Worm (Caenorhabditis elegans) whole organism, young adult: Measurements from ENCODE around the gene C28H8.8.

Source experiments
- B0019.2 ChIP-seq: fragments of 200-800 bp; sonication (Bioruptor generic); conservative IDR thresholded peaks from 2 replicates; pipeline ENCODE4 v1.3.6; 2022; ENCODE audit warnings: missing genetic modification reagents, missing genetic modification characterization, missing compliant biosample characterization
- C17E4.6 ChIP-seq: fragments of 200-800 bp; sonication (Bioruptor generic); IDR thresholded peaks from 2 replicates; pipeline ENCODE4 v1.3.6; 2022; ENCODE audit warnings: missing genetic modification reagents, missing genetic modification characterization, missing compliant biosample characterization
- F22D6.2 ChIP-seq: sonication (generic microtip); optimal IDR thresholded peaks from 2 replicates; lab custom pipeline; 2016; ENCODE audit warnings: mild to moderate bottlenecking, missing genetic modification characterization, missing compliant biosample characterization
- F23B12.7 ChIP-seq: sonication (generic microtip); optimal IDR thresholded peaks from 2 replicates; lab custom pipeline; 2017; ENCODE audit warnings: missing genetic modification characterization, mild to moderate bottlenecking, missing compliant biosample characterization, antibody characterized with exemption, moderate library complexity; ENCODE audit not compliant: insufficient read depth
- F37B4.10 ChIP-seq: fragments of 200-800 bp; sonication (Bioruptor generic); IDR thresholded peaks from 2 replicates; pipeline ENCODE4 v1.3.6; 2022; ENCODE audit warnings: missing genetic modification characterization, missing compliant biosample characterization
- F49E8.2 ChIP-seq: sonication (generic microtip); optimal IDR thresholded peaks from 3 replicates; lab custom pipeline; 2017; ENCODE audit warnings: missing genetic modification characterization, mild to moderate bottlenecking, missing compliant biosample characterization, antibody characterized with exemption, moderate library complexity; ENCODE audit not compliant: insufficient read depth
- F55B11.4 ChIP-seq: sonication (generic microtip); optimal IDR thresholded peaks from 2 replicates; lab custom pipeline; 2016; ENCODE audit warnings: missing compliant biosample characterization, missing genetic modification characterization, borderline replicate concordance; ENCODE audit not compliant: insufficient read depth
- F57A8.1 ChIP-seq: fragments of 200-800 bp; sonication (Bioruptor generic); optimal IDR thresholded peaks from 2 replicates; lab custom pipeline; 2018; ENCODE audit warnings: mild to moderate bottlenecking, missing genetic modification characterization, moderate library complexity, missing compliant biosample characterization
- K11D2.4 ChIP-seq: fragments of 200-800 bp; sonication (Bioruptor generic); IDR thresholded peaks from 2 replicates; pipeline ENCODE4 v1.3.6; 2022; ENCODE audit warnings: missing genetic modification reagents, missing genetic modification characterization, missing compliant biosample characterization
- Y67H2A.10 ChIP-seq: fragments of 200-800 bp; sonication (Bioruptor generic); conservative IDR thresholded peaks from 2 replicates; pipeline ENCODE4 v1.3.6; 2022; ENCODE audit warnings: missing genetic modification reagents, missing genetic modification characterization, missing compliant biosample characterization
- Y95B8A.8 ChIP-seq: fragments of 200-800 bp; sonication (Bioruptor generic); IDR thresholded peaks from 2 replicates; pipeline ENCODE4 v1.3.6; 2022; ENCODE audit warnings: missing genetic modification reagents, missing genetic modification characterization, missing compliant biosample characterization
- ama-1 ChIP-seq, 3 experiments: fragments of 150-350 bp in 1 of 3; sonication (generic microtip) in 2 of 3; optimal IDR thresholded peaks; 2 replicates each; lab custom pipeline; 2014 to 2018; ENCODE audit warnings: missing biosample characterization in 2 of 3, missing genetic modification characterization in 2 of 3, missing genetic modification reagents in 2 of 3
- aptf-3 ChIP-seq: fragments of 200-800 bp; sonication (Bioruptor generic); IDR thresholded peaks from 2 replicates; pipeline ENCODE4 v1.3.6; 2022; ENCODE audit warnings: missing genetic modification characterization, missing compliant biosample characterization
- attf-5 ChIP-seq: fragments of 200-800 bp; sonication (Bioruptor generic); optimal IDR thresholded peaks from 2 replicates; lab custom pipeline; 2018; ENCODE audit warnings: mild to moderate bottlenecking, missing genetic modification characterization, missing compliant biosample characterization
- bed-2 ChIP-seq: fragments of 200-800 bp; sonication (Bioruptor generic); IDR thresholded peaks from 2 replicates; pipeline ENCODE4 v1.3.6; 2022; ENCODE audit warnings: missing genetic modification reagents, missing genetic modification characterization, missing compliant biosample characterization
- cebp-1 ChIP-seq, 2 experiments: fragments of 200-800 bp in 1 of 2; sonication (Bioruptor generic) in 1 of 2; sonication (generic microtip) in 1 of 2; IDR thresholded peaks in 1 of 2; optimal IDR thresholded peaks in 1 of 2; 2 replicates each; pipeline versions ENCODE4 v1.3.6 to Lab custom; 2017 to 2022; ENCODE audit warnings: missing compliant biosample characterization in 2 of 2, missing genetic modification characterization in 2 of 2, mild to moderate bottlenecking in 1 of 2, missing genetic modification reagents in 1 of 2, moderate library complexity in 1 of 2
- cebp-2 ChIP-seq: fragments of 200-800 bp; sonication (Bioruptor generic); IDR thresholded peaks from 2 replicates; pipeline ENCODE4 v1.3.6; 2022; ENCODE audit warnings: missing genetic modification characterization, missing compliant biosample characterization
- ceh-58 ChIP-seq: fragments of 200-800 bp; sonication (Bioruptor generic); IDR thresholded peaks from 2 replicates; pipeline ENCODE4 v1.3.6; 2022; ENCODE audit warnings: missing genetic modification characterization, missing compliant biosample characterization
- chd-7 ChIP-seq: sonication (generic microtip); optimal IDR thresholded peaks from 2 replicates; lab custom pipeline; 2016; ENCODE audit warnings: mild to moderate bottlenecking, missing genetic modification characterization, moderate library complexity, missing compliant biosample characterization
- die-1 ChIP-seq: sonication (generic microtip); optimal IDR thresholded peaks from 2 replicates; lab custom pipeline; 2016; ENCODE audit warnings: missing genotype, mild to moderate bottlenecking, missing genetic modification characterization, missing compliant biosample characterization
- egrh-3 ChIP-seq: fragments of 200-800 bp; sonication (Bioruptor generic); IDR thresholded peaks from 2 replicates; pipeline ENCODE4 v1.3.6; 2022; ENCODE audit warnings: missing genetic modification reagents, missing genetic modification characterization, missing compliant biosample characterization
- ekl-4 ChIP-seq: fragments of 200-800 bp; sonication (Bioruptor generic); IDR thresholded peaks from 2 replicates; pipeline ENCODE4 v1.3.6; 2022; ENCODE audit warnings: missing genetic modification reagents, missing genetic modification characterization, missing compliant biosample characterization
- ets-4 ChIP-seq: fragments of 200-800 bp; sonication (Bioruptor generic); optimal IDR thresholded peaks from 2 replicates; lab custom pipeline; 2018; ENCODE audit warnings: mild to moderate bottlenecking, missing genetic modification characterization, missing compliant biosample characterization
- fkh-3 ChIP-seq: sonication (generic microtip); optimal IDR thresholded peaks from 2 replicates; lab custom pipeline; 2016; ENCODE audit warnings: mild to moderate bottlenecking, missing genetic modification characterization, missing compliant biosample characterization
- hlh-12 ChIP-seq: sonication (generic microtip); optimal IDR thresholded peaks from 2 replicates; lab custom pipeline; 2016; ENCODE audit warnings: missing genetic modification characterization, missing compliant biosample characterization
- hmg-20 ChIP-seq: fragments of 200-800 bp; sonication (Bioruptor generic); IDR thresholded peaks from 2 replicates; pipeline ENCODE4 v1.3.6; 2022; ENCODE audit warnings: missing genetic modification reagents, missing genetic modification characterization, missing compliant biosample characterization
- hrde-1 ChIP-seq: sonication (generic microtip); optimal IDR thresholded peaks from 2 replicates; lab custom pipeline; 2016; ENCODE audit warnings: missing genetic modification characterization, mild to moderate bottlenecking, missing compliant biosample characterization, moderate library complexity, missing genotype, missing genetic modification reagents, borderline replicate concordance
- hsf-1 ChIP-seq: fragments of 200-800 bp; sonication (Bioruptor generic); IDR thresholded peaks from 2 replicates; pipeline ENCODE4 v1.3.6; 2022; ENCODE audit warnings: missing genetic modification reagents, missing genetic modification characterization, missing compliant biosample characterization
- let-607 ChIP-seq, 2 experiments: fragments of 200-800 bp in 1 of 2; sonication (Bioruptor generic) in 1 of 2; sonication (generic microtip) in 1 of 2; optimal IDR thresholded peaks; 2 replicates each; lab custom pipeline; 2016 to 2018; ENCODE audit warnings: mild to moderate bottlenecking in 2 of 2, missing compliant biosample characterization in 2 of 2, missing genetic modification characterization in 2 of 2, moderate library complexity in 2 of 2, missing genotype in 1 of 2
- lin-26 ChIP-seq: fragments of 200-800 bp; sonication (Bioruptor generic); IDR thresholded peaks from 2 replicates; pipeline ENCODE4 v1.3.6; 2022; ENCODE audit warnings: missing genetic modification reagents, missing genetic modification characterization, missing compliant biosample characterization
- lin-35 ChIP-seq, 3 experiments: fragments of 150-350 bp in 2 of 3; sonication (generic microtip) in 1 of 3; optimal IDR thresholded peaks; 2 replicates each; lab custom pipeline; 2014 to 2018; ENCODE audit warnings: missing biosample characterization in 3 of 3, missing genetic modification characterization in 3 of 3, missing genetic modification reagents in 3 of 3
- lin-40 ChIP-seq: sonication (generic microtip); optimal IDR thresholded peaks from 2 replicates; lab custom pipeline; 2016; ENCODE audit warnings: missing genetic modification characterization, mild to moderate bottlenecking, missing compliant biosample characterization, missing genotype, missing genetic modification reagents
- madf-6 ChIP-seq: fragments of 200-800 bp; sonication (Bioruptor generic); IDR thresholded peaks from 2 replicates; pipeline ENCODE4 v1.3.6; 2022; ENCODE audit warnings: missing genetic modification reagents, missing genetic modification characterization, missing compliant biosample characterization
- mcd-1 ChIP-seq: fragments of 200-800 bp; sonication (Bioruptor generic); IDR thresholded peaks from 2 replicates; pipeline ENCODE4 v1.3.6; 2022; ENCODE audit warnings: missing genetic modification reagents, missing genetic modification characterization, missing compliant biosample characterization
- mes-4 ChIP-seq: sonication (generic microtip); optimal IDR thresholded peaks from 2 replicates; lab custom pipeline; 2016; ENCODE audit warnings: missing genotype, missing genetic modification characterization, missing compliant biosample characterization
- nhr-80 ChIP-seq: sonication (generic microtip); optimal IDR thresholded peaks from 2 replicates; lab custom pipeline; 2016; ENCODE audit warnings: missing genetic modification characterization, missing compliant biosample characterization
- rec-8 ChIP-seq, 2 experiments: sonication (generic microtip); optimal IDR thresholded peaks; 2 replicates each; lab custom pipeline; 2016; ENCODE audit warnings: mild to moderate bottlenecking in 2 of 2, missing genetic modification characterization in 2 of 2, missing genetic modification reagents in 2 of 2, missing genotype in 2 of 2, missing biosample characterization in 1 of 2, missing compliant biosample characterization in 1 of 2, moderate library complexity in 1 of 2
- snpc-3.4 ChIP-seq: sonication (generic microtip); optimal IDR thresholded peaks from 2 replicates; lab custom pipeline; 2017; ENCODE audit warnings: missing genetic modification characterization, mild to moderate bottlenecking, missing compliant biosample characterization, antibody characterized with exemption, moderate library complexity, missing genotype, missing genetic modification reagents
- sptf-2 ChIP-seq: fragments of 200-800 bp; sonication (Bioruptor generic); optimal IDR thresholded peaks from 2 replicates; lab custom pipeline; 2018; ENCODE audit warnings: mild to moderate bottlenecking, missing genetic modification characterization, missing compliant biosample characterization
- tbx-9 ChIP-seq: sonication (generic microtip); optimal IDR thresholded peaks from 2 replicates; lab custom pipeline; 2016; ENCODE audit warnings: borderline replicate concordance, missing genetic modification characterization, inconsistent platforms, missing compliant biosample characterization
- unc-130 ChIP-seq: sonication (generic microtip); optimal IDR thresholded peaks from 2 replicates; lab custom pipeline; 2016; ENCODE audit warnings: missing genetic modification reagents, missing genetic modification characterization, missing compliant biosample characterization
- ztf-18 ChIP-seq: sonication (generic microtip); optimal IDR thresholded peaks from 2 replicates; lab custom pipeline; 2016; ENCODE audit warnings: missing genotype, mild to moderate bottlenecking, missing genetic modification characterization, missing compliant biosample characterization
- ztf-25 ChIP-seq: fragments of 200-800 bp; sonication (Bioruptor generic); IDR thresholded peaks from 2 replicates; pipeline ENCODE4 v1.3.6; 2022; ENCODE audit warnings: missing genetic modification reagents, missing genetic modification characterization, missing compliant biosample characterization
- ztf-26 ChIP-seq: sonication (generic microtip); optimal IDR thresholded peaks from 2 replicates; lab custom pipeline; 2017; ENCODE audit warnings: missing genetic modification characterization, missing compliant biosample characterization
- ztf-28 ChIP-seq: fragments of 200-800 bp; sonication (Bioruptor generic); IDR thresholded peaks from 2 replicates; pipeline ENCODE4 v1.3.6; 2022; ENCODE audit warnings: missing genetic modification reagents, missing genetic modification characterization, missing compliant biosample characterization

The C28H8.8 gene

DNA sequence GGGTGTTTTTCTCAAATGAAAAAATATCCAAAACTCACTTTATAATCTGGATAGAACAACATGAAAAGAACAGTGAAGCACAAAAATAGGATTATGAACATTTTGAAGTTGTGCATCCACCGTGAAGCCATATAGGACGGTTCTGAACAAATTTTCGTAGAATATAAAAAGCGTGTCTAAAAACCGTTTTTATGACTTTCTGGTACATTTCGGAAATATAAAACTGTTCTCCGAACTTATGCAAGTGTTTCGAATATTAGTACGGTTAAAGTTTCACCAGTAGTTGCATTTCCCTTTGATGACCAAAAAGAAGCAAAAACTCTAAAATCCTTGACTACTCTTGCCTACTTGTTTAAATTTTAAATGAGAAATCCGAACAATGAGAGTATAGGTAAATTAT, at the start of gene C28H8.8:
TSS of gene C28H8.8 (minus strand) at position 101 of the 400 bp plus-strand sequence.
- TF ChIP-seq egrh-3: no peak

- TF ChIP-seq unc-130 (GFP tag; lab: Kevin White, UChicago): no peak
- TF ChIP-seq mcd-1 (GFP tag; lab: Robert Waterston, UW): no peak
- TF ChIP-seq madf-6 (GFP tag; lab: Robert Waterston, UW): no peak
- no peak for TF ChIP-seq ztf-28
- no peak for TF ChIP-seq fkh-3 (tag; lab: Kevin White, UChicago)
- TF ChIP-seq rec-8 (tag; optimal IDR thresholded peaks at IDR 0.05; lab: Kevin White, UChicago): no peak
- no peak for TF ChIP-seq snpc-3.4 (tag; lab: Kevin White, UChicago)
- TF ChIP-seq nhr-80: peak; percentile 66
- no peak for TF ChIP-seq F22D6.2 (tag; lab: Kevin White, UChicago)
- no peak for TF ChIP-seq Y67H2A.10 (GFP tag; lab: Robert Waterston, UW)
- TF ChIP-seq B0019.2 (GFP tag; lab: Robert Waterston, UW): no peak
- TF ChIP-seq K11D2.4 (GFP tag; lab: Robert Waterston, UW): 0 out of 2 replicates have a peak, but pooled peaks have one; percentile 13
- TF ChIP-seq cebp-2 (GFP tag; lab: Robert Waterston, UW): no peak
- peak; percentile 27 for TF ChIP-seq attf-5 (GFP tag; lab: Kevin White, UChicago)
- TF ChIP-seq chd-7 (tag; lab: Kevin White, UChicago): peak; percentile 29
- no peak for TF ChIP-seq ama-1 (optimal IDR thresholded peaks at IDR 0.05; lab: Kevin White, UChicago)
- no peak for TF ChIP-seq ama-1 (GFP tag; optimal IDR thresholded peaks at IDR 0.05; lab: Kevin White, UChicago)
- peak in 1 of 2 experiments; percentile 24 for TF ChIP-seq let-607 (tag; optimal IDR thresholded peaks at IDR 0.05; lab: Kevin White, UChicago)
- no peak for TF ChIP-seq F55B11.4 (tag; lab: Kevin White, UChicago)
- no peak for TF ChIP-seq hmg-20
- TF ChIP-seq cebp-1 (GFP tag; IDR thresholded peaks at IDR 0.05; lab: Robert Waterston, UW): no peak
- TF ChIP-seq cebp-1 (tag; optimal IDR thresholded peaks at IDR 0.05; lab: Kevin White, UChicago): peak; percentile 72
- 0 out of 2 replicates have a peak, but pooled peaks have one; percentile 16 for TF ChIP-seq ekl-4 (GFP tag; lab: Robert Waterston, UW)
- no peak for TF ChIP-seq tbx-9 (tag; lab: Kevin White, UChicago)
- peak; percentile 39 for TF ChIP-seq ztf-26 (tag; lab: Kevin White, UChicago)
- no peak for TF ChIP-seq mes-4 (tag; lab: Kevin White, UChicago)
- TF ChIP-seq ztf-18 (tag; lab: Kevin White, UChicago): no peak
- TF ChIP-seq ztf-25 (GFP tag; lab: Robert Waterston, UW): no peak
- no peak for TF ChIP-seq C17E4.6 (GFP tag; lab: Robert Waterston, UW)
- no peak for TF ChIP-seq bed-2 (GFP tag; lab: Robert Waterston, UW)
- no peak for TF ChIP-seq hlh-12 (tag; lab: Kevin White, UChicago)
- TF ChIP-seq F37B4.10 (GFP tag; lab: Robert Waterston, UW): no peak
- no peak for TF ChIP-seq hsf-1 (GFP tag; lab: Robert Waterston, UW)
- TF ChIP-seq F49E8.2 (tag; lab: Kevin White, UChicago): no peak
- TF ChIP-seq lin-26 (GFP tag; lab: Robert Waterston, UW): no peak
- TF ChIP-seq F57A8.1: no peak
- TF ChIP-seq ceh-58: no peak
- no peak for TF ChIP-seq ets-4 (GFP tag; lab: Kevin White, UChicago)
- TF ChIP-seq aptf-3 (GFP tag; lab: Robert Waterston, UW): no peak
- no peak for TF ChIP-seq sptf-2 (GFP tag; lab: Kevin White, UChicago)
- 0 out of 2 replicates have a peak, but pooled peaks have one; percentile 24 for TF ChIP-seq Y95B8A.8
- TF ChIP-seq egrh-3: no peak
- peak; percentile 61 for TF ChIP-seq lin-40
- no peak for TF ChIP-seq hrde-1 (tag; lab: Kevin White, UChicago)
- peak; percentile 36 for TF ChIP-seq die-1
- TF ChIP-seq F23B12.7: no peak
- TF ChIP-seq lin-35 (GFP tag; optimal IDR thresholded peaks at IDR 0.05; lab: Kevin White, UChicago): peak in 1 of 3 experiments; percentile 29
Measured at ce11 chrIII:5938013-5938412, 49.4 kb upstream of the C28H8.8 start.
